Worm (Caenorhabditis elegans) whole organism, late embryonic: Measurements from ENCODE around the gene clec-227.

Experiments
- F13H6.1 ChIP-seq: sonication (generic microtip); optimal IDR thresholded peaks from 2 replicates; lab custom pipeline; 2016; ENCODE audit warnings: missing genetic modification characterization, missing compliant biosample characterization
- ceh-19 ChIP-seq: fragments of 200-800 bp; sonication (Bioruptor generic); optimal IDR thresholded peaks from 2 replicates; lab custom pipeline; 2018; ENCODE audit warnings: mild to moderate bottlenecking, missing genetic modification characterization, missing compliant biosample characterization
- ceh-6 ChIP-seq: fragments of 200-800 bp; sonication (Bioruptor generic); optimal IDR thresholded peaks from 2 replicates; lab custom pipeline; 2018; ENCODE audit warnings: mild to moderate bottlenecking, missing genetic modification characterization, missing compliant biosample characterization
- che-1 ChIP-seq: sonication (generic microtip); optimal IDR thresholded peaks from 2 replicates; lab custom pipeline; 2016; ENCODE audit warnings: mild to moderate bottlenecking, missing genetic modification characterization, missing compliant biosample characterization
- fkh-10 ChIP-seq: fragments of 150-350 bp; optimal IDR thresholded peaks from 2 replicates; lab custom pipeline; 2014; ENCODE audit warnings: missing biosample characterization, missing genetic modification reagents, missing genetic modification characterization
- lin-11 ChIP-seq: fragments of 200-800 bp; sonication (Bioruptor generic); optimal IDR thresholded peaks from 2 replicates; lab custom pipeline; 2018; ENCODE audit warnings: mild to moderate bottlenecking, missing genetic modification characterization, missing compliant biosample characterization
- mec-3 ChIP-seq: sonication (generic microtip); optimal IDR thresholded peaks from 2 replicates; lab custom pipeline; 2016; ENCODE audit warnings: borderline replicate concordance, missing genetic modification characterization, missing compliant biosample characterization
- nfya-1 ChIP-seq: sonication (generic microtip); optimal IDR thresholded peaks from 2 replicates; lab custom pipeline; 2017; ENCODE audit warnings: missing genetic modification characterization, mild to moderate bottlenecking, missing compliant biosample characterization, antibody characterized with exemption, moderate library complexity
- sox-4 ChIP-seq: sonication (generic microtip); optimal IDR thresholded peaks from 2 replicates; lab custom pipeline; 2017; ENCODE audit warnings: mild to moderate bottlenecking, missing genetic modification characterization, inconsistent platforms, missing compliant biosample characterization

DNA sequence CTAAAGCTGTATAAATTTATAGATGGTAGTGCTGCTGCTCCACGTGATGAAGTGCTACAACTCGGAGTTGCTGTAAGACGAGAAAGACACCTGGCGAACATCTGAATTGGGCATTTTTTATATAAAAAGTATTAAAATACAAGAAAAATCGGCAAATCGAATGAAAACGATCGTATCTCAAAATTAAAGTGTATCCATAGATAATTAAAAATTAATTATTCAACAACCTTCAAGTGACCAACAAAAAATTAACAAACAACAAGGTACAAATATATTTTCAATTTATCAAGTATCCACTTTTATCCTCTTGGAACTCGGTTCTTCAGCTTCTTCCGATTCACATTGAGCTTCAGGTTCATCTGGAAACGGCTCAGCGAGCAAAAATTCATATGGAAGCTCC, 46.9 kb downstream of the clec-227 start, which contains the start of gene R02D5.8:
- TF ChIP-seq fkh-10 (GFP tag; lab: Kevin White, UChicago) (no peak), che-1 (tag; lab: Kevin White, UChicago) (no peak), nfya-1 (tag; lab: Kevin White, UChicago) (no peak), ceh-6 (GFP tag; lab: Kevin White, UChicago) (no peak), sox-4 (tag; lab: Kevin White, UChicago) (no peak), lin-11 (no peak), F13H6.1 (tag; lab: Kevin White, UChicago) (no peak), mec-3 (tag; lab: Kevin White, UChicago) (no peak), ceh-19 (GFP tag; lab: Kevin White, UChicago) (no peak)
